Fruit fly (Drosophila melanogaster) whole organism, embryonic: ENCODE data around the gene CG13392.

Experiments used
- BtbVII ChIP-seq: fragments of 200-800 bp; sonication (Bioruptor generic); optimal IDR thresholded peaks from 3 replicates; lab custom pipeline; 2017; ENCODE audit warnings: missing biosample characterization, mild to moderate bottlenecking, missing genetic modification characterization
- CG10274 ChIP-seq: fragments of 200-800 bp; sonication (Bioruptor generic); optimal IDR thresholded peaks from 3 replicates; lab custom pipeline; 2017; ENCODE audit warnings: missing biosample characterization, mild to moderate bottlenecking, missing genetic modification characterization
- CG10462 ChIP-seq: fragments of 200-800 bp; sonication (Bioruptor generic); optimal IDR thresholded peaks from 2 replicates; lab custom pipeline; 2016; ENCODE audit warnings: missing biosample characterization, missing genetic modification characterization
- CG10959 ChIP-seq: fragments of 200-800 bp; sonication (Bioruptor generic); IDR thresholded peaks from 2 replicates; pipeline ENCODE4 v1.3.6; 2022; ENCODE audit warnings: missing biosample characterization, missing genetic modification characterization
- CG11398 ChIP-seq: fragments of 200-800 bp; sonication (Bioruptor generic); optimal IDR thresholded peaks from 2 replicates; lab custom pipeline; 2016; ENCODE audit warnings: missing biosample characterization, missing genetic modification characterization
- CG11696 ChIP-seq: fragments of 200-800 bp; sonication (Bioruptor generic); IDR thresholded peaks from 2 replicates; pipeline ENCODE4 v1.3.6; 2022; ENCODE audit warnings: missing biosample characterization, missing genetic modification characterization
- CG1233 ChIP-seq: fragments of 200-800 bp; sonication (Bioruptor generic); optimal IDR thresholded peaks from 4 replicates; lab custom pipeline; 2018; ENCODE audit warnings: missing biosample characterization, mild to moderate bottlenecking, missing genetic modification characterization
- CG12391 ChIP-seq: fragments of 200-800 bp; sonication (Bioruptor generic); optimal IDR thresholded peaks from 3 replicates; lab custom pipeline; 2018; ENCODE audit warnings: missing biosample characterization, mild to moderate bottlenecking, missing genetic modification characterization, moderate library complexity
- CG12769 ChIP-seq: fragments of 200-800 bp; sonication (Bioruptor generic); optimal IDR thresholded peaks from 2 replicates; lab custom pipeline; 2019; ENCODE audit warnings: missing biosample characterization, mild to moderate bottlenecking, missing genetic modification characterization, moderate library complexity
- CG14050 ChIP-seq: fragments of 200-800 bp; sonication (Bioruptor generic); IDR thresholded peaks from 3 replicates; pipeline ENCODE4 v1.3.6; 2022; ENCODE audit warnings: missing biosample characterization, missing genetic modification characterization
- CG15269 ChIP-seq: fragments of 200-800 bp; sonication (Bioruptor generic); optimal IDR thresholded peaks from 2 replicates; lab custom pipeline; 2018; ENCODE audit warnings: missing biosample characterization, mild to moderate bottlenecking, missing genetic modification characterization, moderate library complexity
- CG1602 ChIP-seq: fragments of 200-800 bp; sonication (Bioruptor generic); optimal IDR thresholded peaks from 3 replicates; lab custom pipeline; 2016; ENCODE audit warnings: missing biosample characterization, missing genetic modification characterization
- CG1603 ChIP-seq: fragments of 200-800 bp; sonication (Bioruptor generic); optimal IDR thresholded peaks from 2 replicates; lab custom pipeline; 2019; ENCODE audit warnings: missing biosample characterization, mild to moderate bottlenecking, missing genetic modification characterization, moderate library complexity
- CG2129 ChIP-seq: fragments of 200-800 bp; sonication (Bioruptor generic); IDR thresholded peaks from 2 replicates; pipeline ENCODE4 v1.3.6; 2022; ENCODE audit warnings: missing biosample characterization, missing genetic modification characterization; ENCODE audit not compliant: partially characterized antibody
- CG4730 ChIP-seq: fragments of 200-800 bp; sonication (Bioruptor generic); IDR thresholded peaks from 2 replicates; pipeline ENCODE4 v1.3.6; 2022; ENCODE audit warnings: missing biosample characterization, missing genetic modification characterization
- CG7745 ChIP-seq: fragments of 200-800 bp; sonication (Bioruptor generic); optimal IDR thresholded peaks from 2 replicates; lab custom pipeline; 2018; ENCODE audit warnings: missing biosample characterization, mild to moderate bottlenecking, missing genetic modification characterization, moderate library complexity
- CG7786 ChIP-seq: fragments of 200-800 bp; sonication (Bioruptor generic); optimal IDR thresholded peaks from 2 replicates; lab custom pipeline; 2016; ENCODE audit warnings: missing biosample characterization, missing genetic modification characterization
- CG8290 ChIP-seq, 3 experiments: fragments of 200-800 bp; sonication (Bioruptor generic); optimal IDR thresholded peaks; 2 replicates each; lab custom pipeline; 2016 to 2019; ENCODE audit warnings: missing biosample characterization in 3 of 3, missing genetic modification characterization in 3 of 3, mild to moderate bottlenecking in 2 of 3, moderate library complexity in 1 of 3
- CG9876 ChIP-seq: fragments of 200-800 bp; sonication (Bioruptor generic); optimal IDR thresholded peaks from 2 replicates; lab custom pipeline; 2016; ENCODE audit warnings: missing biosample characterization, missing genetic modification characterization
- CG9932 ChIP-seq: fragments of 200-800 bp; sonication (Bioruptor generic); IDR thresholded peaks from 2 replicates; pipeline ENCODE4 v1.3.6; 2022; ENCODE audit warnings: missing biosample characterization, missing genetic modification characterization
- CTCF ChIP-seq: fragments of 200-800 bp; sonication (Bioruptor generic); optimal IDR thresholded peaks from 2 replicates; lab custom pipeline; 2017; ENCODE audit warnings: missing biosample characterization, mild to moderate bottlenecking, missing genetic modification characterization, moderate library complexity
- Dek ChIP-seq: fragments of 200-800 bp; sonication (Bioruptor generic); optimal IDR thresholded peaks from 3 replicates; lab custom pipeline; 2019; ENCODE audit warnings: missing biosample characterization, mild to moderate bottlenecking, missing genetic modification characterization, moderate library complexity
- Dfd ChIP-seq, 2 experiments: fragments of >200 bp; optimal IDR thresholded peaks; 2 replicates each; lab custom pipeline; 2017; ENCODE audit warnings: missing biosample characterization in 2 of 2, missing genetic modification characterization in 2 of 2
- E2f2 ChIP-seq: fragments of 200-800 bp; sonication (Bioruptor generic); IDR thresholded peaks from 2 replicates; pipeline ENCODE4 v1.3.6; 2022; ENCODE audit warnings: missing biosample characterization, missing genetic modification characterization
- Fer1 ChIP-seq: fragments of 200-800 bp; sonication (Bioruptor generic); optimal IDR thresholded peaks from 2 replicates; lab custom pipeline; 2017; ENCODE audit warnings: missing biosample characterization, mild to moderate bottlenecking, missing genetic modification characterization
- HLH54F ChIP-seq: fragments of 200-800 bp; sonication (Bioruptor generic); optimal IDR thresholded peaks from 3 replicates; lab custom pipeline; 2016; ENCODE audit warnings: missing biosample characterization, missing genetic modification characterization
- Hmx ChIP-seq: fragments of 200-800 bp; sonication (Bioruptor generic); optimal IDR thresholded peaks from 2 replicates; lab custom pipeline; 2016; ENCODE audit warnings: missing biosample characterization, missing genetic modification characterization
- Hr39 ChIP-seq: fragments of >200 bp; optimal IDR thresholded peaks from 2 replicates; lab custom pipeline; 2017
- Hr51 ChIP-seq, 2 experiments: fragments of 200-800 bp; sonication (Bioruptor generic); optimal IDR thresholded peaks; 2 replicates in 1 of 2; 3 replicates in 1 of 2; lab custom pipeline; 2016 to 2018; ENCODE audit warnings: missing biosample characterization in 2 of 2, missing genetic modification characterization in 2 of 2, mild to moderate bottlenecking in 1 of 2, moderate library complexity in 1 of 2
- Hsf ChIP-seq: fragments of 200-800 bp; sonication (Bioruptor generic); optimal IDR thresholded peaks from 3 replicates; lab custom pipeline; 2016; ENCODE audit warnings: missing biosample characterization, missing genetic modification characterization
- Oli ChIP-seq: fragments of 200-800 bp; sonication (Bioruptor generic); optimal IDR thresholded peaks from 2 replicates; lab custom pipeline; 2018; ENCODE audit warnings: missing biosample characterization, mild to moderate bottlenecking, missing genetic modification characterization, moderate library complexity
- Sry-β ChIP-seq: fragments of 200-800 bp; sonication (Bioruptor generic); optimal IDR thresholded peaks from 2 replicates; lab custom pipeline; 2018; ENCODE audit warnings: missing biosample characterization, mild to moderate bottlenecking, missing genetic modification characterization, moderate library complexity
- YL-1 ChIP-seq: fragments of 200-800 bp; sonication (Bioruptor generic); optimal IDR thresholded peaks from 3 replicates; lab custom pipeline; 2017; ENCODE audit warnings: missing biosample characterization, mild to moderate bottlenecking, missing genetic modification characterization
- dysf ChIP-seq: fragments of 200-800 bp; sonication (Bioruptor generic); IDR thresholded peaks from 3 replicates; pipeline ENCODE4 v1.3.6; 2022; ENCODE audit warnings: missing biosample characterization, missing genetic modification characterization
- ftz-f1 ChIP-seq: fragments of 200-800 bp; sonication (Bioruptor generic); optimal IDR thresholded peaks from 2 replicates; lab custom pipeline; 2016; ENCODE audit warnings: missing biosample characterization, missing genetic modification characterization
- hb ChIP-seq: fragments of 200-800 bp; sonication (Bioruptor generic); IDR thresholded peaks from 3 replicates; pipeline ENCODE4 v1.3.6; 2022; ENCODE audit warnings: missing biosample characterization, missing genetic modification characterization; ENCODE audit not compliant: partially characterized antibody
- jumu ChIP-seq: fragments of 200-800 bp; sonication (Bioruptor generic); optimal IDR thresholded peaks from 3 replicates; lab custom pipeline; 2016; ENCODE audit warnings: missing biosample characterization, missing genetic modification characterization
- phol ChIP-seq: fragments of 200-800 bp; sonication (Bioruptor generic); optimal IDR thresholded peaks from 3 replicates; lab custom pipeline; 2018; ENCODE audit warnings: missing biosample characterization, mild to moderate bottlenecking, missing genetic modification characterization, moderate library complexity
- pnt ChIP-seq: fragments of 200-800 bp; sonication (Bioruptor generic); optimal IDR thresholded peaks from 3 replicates; lab custom pipeline; 2016; ENCODE audit warnings: missing biosample characterization, missing genetic modification characterization
- prd ChIP-seq, 3 experiments: fragments of >200 bp in 2 of 3; fragments of 200-800 bp in 1 of 3; sonication (Bioruptor generic) in 1 of 3; optimal IDR thresholded peaks in 2 of 3; IDR thresholded peaks in 1 of 3; 2 replicates in 2 of 3; 3 replicates in 1 of 3; pipeline versions ENCODE4 v1.3.6 to Lab custom; 2017 to 2022; ENCODE audit warnings: missing biosample characterization in 1 of 3, missing genetic modification characterization in 1 of 3
- rib ChIP-seq: fragments of 200-800 bp; sonication (Bioruptor generic); IDR thresholded peaks from 2 replicates; pipeline ENCODE4 v1.3.6; 2022; ENCODE audit warnings: missing biosample characterization, missing genetic modification characterization
- sens-2 ChIP-seq: fragments of 200-800 bp; sonication (Bioruptor generic); IDR thresholded peaks from 2 replicates; pipeline ENCODE4 v1.3.6; 2022; ENCODE audit warnings: missing biosample characterization, missing genetic modification characterization
- slbo ChIP-seq: fragments of 200-800 bp; sonication (Bioruptor generic); IDR thresholded peaks from 2 replicates; pipeline ENCODE4 v1.3.6; 2022; ENCODE audit warnings: missing biosample characterization, missing genetic modification characterization
- tll ChIP-seq, 2 experiments: fragments of 200-800 bp in 1 of 2; fragments of >200 bp in 1 of 2; sonication (Bioruptor generic) in 1 of 2; optimal IDR thresholded peaks; 2 replicates each; lab custom pipeline; 2017 to 2019; ENCODE audit warnings: missing biosample characterization in 2 of 2, missing genetic modification characterization in 2 of 2, mild to moderate bottlenecking in 1 of 2, moderate library complexity in 1 of 2
- vfl ChIP-seq: fragments of 200-800 bp; sonication (Bioruptor generic); optimal IDR thresholded peaks from 2 replicates; lab custom pipeline; 2016; ENCODE audit warnings: missing biosample characterization, missing genetic modification characterization
- vnd ChIP-seq: fragments of 200-800 bp; sonication (Bioruptor generic); IDR thresholded peaks from 3 replicates; pipeline ENCODE4 v1.3.6; 2022; ENCODE audit warnings: missing biosample characterization, missing genetic modification characterization; ENCODE audit not compliant: partially characterized antibody
- zen2 ChIP-seq: fragments of 200-800 bp; sonication (Bioruptor generic); IDR thresholded peaks from 3 replicates; pipeline ENCODE4 v1.3.6; 2022; ENCODE audit warnings: missing biosample characterization, missing genetic modification characterization; ENCODE audit not compliant: partially characterized antibody

Gene CG13392

DNA sequence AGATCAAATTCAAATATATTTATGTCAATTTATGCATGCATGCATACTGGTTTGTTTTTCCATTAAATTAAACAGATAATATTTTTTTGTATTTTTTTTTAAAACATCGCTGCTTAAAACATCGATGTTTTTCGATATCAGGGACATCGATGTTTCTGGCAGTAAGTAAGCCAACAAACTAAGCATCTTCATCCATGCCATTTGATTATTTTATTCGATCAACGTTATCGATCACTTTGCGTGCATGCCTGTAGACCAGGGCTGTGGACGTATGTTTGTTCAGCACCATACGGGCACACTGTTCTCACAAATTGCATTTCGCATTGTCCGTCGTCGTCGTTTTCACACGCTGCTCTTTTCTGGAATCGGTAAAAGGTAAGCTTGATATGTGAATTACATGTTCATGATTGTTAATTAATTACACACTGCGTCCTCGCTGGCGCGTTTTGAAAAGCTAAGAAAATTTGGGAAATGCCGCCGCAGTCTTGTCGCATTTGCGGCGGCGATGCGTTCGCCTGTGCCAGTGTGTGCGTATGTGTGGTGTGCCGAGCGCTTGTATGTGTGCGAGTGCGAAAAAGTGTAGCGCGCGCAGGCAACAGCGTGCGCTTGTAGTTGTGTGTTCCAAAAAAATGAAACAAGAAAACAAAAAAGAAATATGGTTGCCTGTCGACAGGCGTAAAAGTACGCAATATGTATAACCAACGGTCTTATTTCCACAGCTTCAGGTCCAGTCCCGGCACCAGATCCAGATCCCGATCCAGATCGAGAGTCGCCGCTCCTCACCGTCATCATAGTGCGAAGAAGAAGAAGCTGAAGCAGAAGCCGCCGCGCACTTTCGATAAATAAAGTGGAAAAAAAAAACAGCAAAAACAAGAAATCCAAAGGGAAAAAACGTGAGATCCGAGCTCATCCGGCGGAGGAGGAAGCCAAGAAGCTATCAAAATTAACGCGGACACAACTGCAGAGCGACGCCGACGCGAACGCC is 21.0 kb upstream of the CG13392 start, which contains the start of gene emb (continued):
- TF ChIP-seq pnt (GFP tag; lab: Kevin White, UChicago) = no peak
- no peak for TF ChIP-seq CG11696
- TF ChIP-seq sens-2 (GFP tag; lab: Robert Waterston, UW) = no peak
- no peak for TF ChIP-seq Hmx (GFP tag; lab: Kevin White, UChicago)
- TF ChIP-seq CG7745 = no peak
- TF ChIP-seq vnd (GFP tag; lab: Robert Waterston, UW) = peak; percentile 97
- peak; percentile 57; the same call in 2 of the 3 replicates for TF ChIP-seq dysf (GFP tag; lab: Robert Waterston, UW)
- no peak for TF ChIP-seq CG11398 (GFP tag; lab: Kevin White, UChicago)
- TF ChIP-seq CG12391 = peak; percentile 80
- no peak for TF ChIP-seq Dfd (GFP tag; optimal IDR thresholded peaks at IDR 0.05; lab: Kevin White, UChicago)
- peak; percentile 19 for TF ChIP-seq ftz-f1 (GFP tag; lab: Kevin White, UChicago)
- peak; percentile 58 for TF ChIP-seq jumu (GFP tag; lab: Kevin White, UChicago)
- TF ChIP-seq YL-1 (GFP tag; lab: Kevin White, UChicago) = peak; percentile 85
- TF ChIP-seq CG10462 (GFP tag; lab: Kevin White, UChicago) = no peak
- TF ChIP-seq vfl = peak; percentile 34
- peak; percentile 33 for TF ChIP-seq CG1602 (GFP tag; lab: Kevin White, UChicago)
- TF ChIP-seq CG14050 (GFP tag; lab: Robert Waterston, UW) = no peak
- no peak for TF ChIP-seq CG10959 (GFP tag; lab: Robert Waterston, UW)
- TF ChIP-seq CG15269 (tag; lab: Kevin White, UChicago) = no peak
- TF ChIP-seq CG1603 = peak; percentile 85
- TF ChIP-seq Hr51 (GFP tag; optimal IDR thresholded peaks at IDR 0.05; lab: Kevin White, UChicago) = peak in 1 of 2 experiments; percentile 15
- peak; percentile 68 for TF ChIP-seq phol (tag; lab: Kevin White, UChicago)
- TF ChIP-seq Sry-β (GFP tag; lab: Kevin White, UChicago) = peak; percentile 3
- TF ChIP-seq Hsf (GFP tag; lab: Kevin White, UChicago) = peak; percentile 40
- TF ChIP-seq CG10274 = no peak
- peak; percentile 50 for TF ChIP-seq CG7786
- TF ChIP-seq HLH54F (GFP tag; lab: Kevin White, UChicago) = peak; percentile 58
- peak; percentile 55 for TF ChIP-seq slbo
- peak; percentile 25 for TF ChIP-seq CG9876 (GFP tag; lab: Kevin White, UChicago)
- TF ChIP-seq BtbVII (GFP tag; lab: Kevin White, UChicago) = no peak
- no peak for TF ChIP-seq Fer1
- peak; percentile 99 for TF ChIP-seq hb (GFP tag; lab: Robert Waterston, UW)
- peak; percentile 62 for TF ChIP-seq CG9932 (GFP tag; lab: Robert Waterston, UW)
- TF ChIP-seq prd (optimal IDR thresholded peaks at IDR 0.05; lab: Kevin White, UChicago) = no peak
- TF ChIP-seq prd (GFP tag; IDR thresholded peaks at IDR 0.05; lab: Robert Waterston, UW) = peak; percentile 31; the same call in 1 of the 3 replicates
- no peak for TF ChIP-seq CG12769
- TF ChIP-seq Oli (tag; lab: Kevin White, UChicago) = no peak
- TF ChIP-seq E2f2 (GFP tag; lab: Robert Waterston, UW) = peak; percentile 62; the same call in 1 of the 2 replicates
- peak in 1 of 2 experiments; percentile 1 for TF ChIP-seq tll (GFP tag; optimal IDR thresholded peaks at IDR 0.05; lab: Kevin White, UChicago)
- TF ChIP-seq zen2 (GFP tag; lab: Robert Waterston, UW) = peak; percentile 93
- TF ChIP-seq CG8290 (GFP tag; optimal IDR thresholded peaks at IDR 0.05; lab: Kevin White, UChicago) = peak; percentile 95
- peak in 1 of 2 experiments; percentile 93 for TF ChIP-seq CG8290 (tag; optimal IDR thresholded peaks at IDR 0.05; lab: Kevin White, UChicago)
- TF ChIP-seq CG1233 (GFP tag; lab: Kevin White, UChicago) = peak; percentile 40
- no peak for TF ChIP-seq Dek
- TF ChIP-seq CG2129 = peak; percentile 67; the same call in 1 of the 2 replicates
- TF ChIP-seq CTCF (GFP tag; lab: Kevin White, UChicago) = no peak
- no peak for TF ChIP-seq Hr39 (lab: Kevin White, UChicago)
- TF ChIP-seq rib (GFP tag; lab: Robert Waterston, UW) = peak; percentile 75
- no peak for TF ChIP-seq CG4730 (GFP tag; lab: Robert Waterston, UW)
